Worm (Caenorhabditis elegans): ENCODE results near the gene lad-2.

DNA sequence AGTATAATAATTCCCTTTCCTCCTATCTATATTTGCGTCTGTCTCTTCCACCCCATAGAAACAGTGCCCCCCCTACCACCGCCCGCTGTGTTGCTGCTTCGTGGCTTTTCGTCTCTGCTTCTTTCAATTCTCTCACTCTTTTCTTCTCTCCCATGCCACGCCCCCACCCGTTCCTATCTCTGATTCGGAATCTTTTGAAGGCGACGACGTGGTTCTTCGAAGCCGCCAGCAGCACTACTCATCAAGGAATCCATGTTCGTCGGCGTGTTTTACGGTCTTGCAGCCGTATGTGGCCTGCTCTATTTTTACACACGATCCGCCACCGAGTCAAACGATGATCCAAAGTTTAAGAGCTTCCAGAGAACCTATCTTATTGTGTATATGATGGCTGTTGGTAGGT is 47.1 kb downstream of the lad-2 start, which contains the start of gene samt-1:
- no peak for TF ChIP-seq ama-1 (optimal IDR thresholded peaks at IDR 0.05)
- TF ChIP-seq hnd-1 (tag; optimal IDR thresholded peaks at IDR 0.05) = no peak
- no peak for TF ChIP-seq aly-1 (tag; optimal IDR thresholded peaks at IDR 0.05)
